Worm (Caenorhabditis elegans) whole organism, late embryonic: ENCODE results near the gene vha-2.

Experiments
- F13H6.1 ChIP-seq: sonication (generic microtip); optimal IDR thresholded peaks from 2 replicates; lab custom pipeline; 2016; ENCODE audit warnings: missing genetic modification characterization, missing compliant biosample characterization
- K09A11.1 ChIP-seq: sonication (generic microtip); optimal IDR thresholded peaks from 2 replicates; lab custom pipeline; 2017; ENCODE audit warnings: antibody characterized with exemption, mild to moderate bottlenecking, missing genetic modification characterization, missing compliant biosample characterization; ENCODE audit not compliant: insufficient read depth
- ahr-1 ChIP-seq: sonication (generic microtip); optimal IDR thresholded peaks from 2 replicates; lab custom pipeline; 2016; ENCODE audit warnings: missing genetic modification characterization, missing compliant biosample characterization
- ama-1 ChIP-seq: fragments of 150-350 bp; optimal IDR thresholded peaks from 2 replicates; lab custom pipeline; 2014
- ceh-14 ChIP-seq: sonication (generic microtip); optimal IDR thresholded peaks from 2 replicates; lab custom pipeline; 2016; ENCODE audit warnings: missing genotype, missing genetic modification characterization, missing compliant biosample characterization
- ceh-18 ChIP-seq: sonication (generic microtip); optimal IDR thresholded peaks from 2 replicates; lab custom pipeline; 2016; ENCODE audit warnings: missing genetic modification characterization, missing compliant biosample characterization
- ceh-2 ChIP-seq: sonication (generic microtip); optimal IDR thresholded peaks from 2 replicates; lab custom pipeline; 2016; ENCODE audit warnings: missing genotype, missing genetic modification characterization, missing compliant biosample characterization
- ceh-31 ChIP-seq: sonication (generic microtip); optimal IDR thresholded peaks from 2 replicates; lab custom pipeline; 2016; ENCODE audit warnings: missing genetic modification characterization, missing compliant biosample characterization
- ceh-34 ChIP-seq: sonication (generic microtip); optimal IDR thresholded peaks from 2 replicates; lab custom pipeline; 2016; ENCODE audit warnings: mild to moderate bottlenecking, missing genetic modification characterization, missing compliant biosample characterization
- ceh-48 ChIP-seq: sonication (generic microtip); optimal IDR thresholded peaks from 2 replicates; lab custom pipeline; 2016; ENCODE audit warnings: missing genetic modification characterization, inconsistent platforms, missing compliant biosample characterization
- ceh-6 ChIP-seq: fragments of 200-800 bp; sonication (Bioruptor generic); optimal IDR thresholded peaks from 2 replicates; lab custom pipeline; 2018; ENCODE audit warnings: mild to moderate bottlenecking, missing genetic modification characterization, missing compliant biosample characterization
- elt-2 ChIP-seq: sonication (generic microtip); optimal IDR thresholded peaks from 2 replicates; lab custom pipeline; 2016; ENCODE audit warnings: missing genetic modification reagents, missing genetic modification characterization, missing compliant biosample characterization
- elt-4 ChIP-seq: sonication (generic microtip); optimal IDR thresholded peaks from 2 replicates; lab custom pipeline; 2016; ENCODE audit warnings: missing genetic modification characterization, missing compliant biosample characterization
- eyg-1 ChIP-seq: sonication (generic microtip); optimal IDR thresholded peaks from 2 replicates; lab custom pipeline; 2016; ENCODE audit warnings: missing genotype, missing genetic modification characterization, missing compliant biosample characterization
- fax-1 ChIP-seq: sonication (generic microtip); optimal IDR thresholded peaks from 2 replicates; lab custom pipeline; 2016; ENCODE audit warnings: missing genotype, missing genetic modification characterization, missing compliant biosample characterization
- fkh-10 ChIP-seq: fragments of 150-350 bp; optimal IDR thresholded peaks from 2 replicates; lab custom pipeline; 2014; ENCODE audit warnings: missing biosample characterization, missing genetic modification reagents, missing genetic modification characterization
- gmeb-2 ChIP-seq: sonication (generic microtip); optimal IDR thresholded peaks from 2 replicates; lab custom pipeline; 2016; ENCODE audit warnings: missing genetic modification characterization, inconsistent platforms, missing compliant biosample characterization
- hlh-6 ChIP-seq: sonication (generic microtip); optimal IDR thresholded peaks from 2 replicates; lab custom pipeline; 2016; ENCODE audit warnings: missing genotype, missing genetic modification characterization, missing compliant biosample characterization
- mec-3 ChIP-seq: sonication (generic microtip); optimal IDR thresholded peaks from 2 replicates; lab custom pipeline; 2016; ENCODE audit warnings: borderline replicate concordance, missing genetic modification characterization, missing compliant biosample characterization
- nfya-1 ChIP-seq: sonication (generic microtip); optimal IDR thresholded peaks from 2 replicates; lab custom pipeline; 2017; ENCODE audit warnings: missing genetic modification characterization, mild to moderate bottlenecking, missing compliant biosample characterization, antibody characterized with exemption, moderate library complexity
- nhr-232 ChIP-seq: sonication (generic microtip); optimal IDR thresholded peaks from 2 replicates; lab custom pipeline; 2016; ENCODE audit warnings: missing genetic modification characterization, missing compliant biosample characterization
- odd-2 ChIP-seq: sonication (generic microtip); optimal IDR thresholded peaks from 2 replicates; lab custom pipeline; 2017; ENCODE audit warnings: antibody characterized with exemption, mild to moderate bottlenecking, missing genetic modification characterization, missing compliant biosample characterization
- pros-1 ChIP-seq: fragments of 150-350 bp; optimal IDR thresholded peaks from 2 replicates; lab custom pipeline; 2014; ENCODE audit warnings: missing biosample characterization, missing genetic modification reagents, missing genetic modification characterization
- ref-2 ChIP-seq: sonication (generic microtip); optimal IDR thresholded peaks from 2 replicates; lab custom pipeline; 2016; ENCODE audit warnings: missing genetic modification characterization, missing compliant biosample characterization
- rnt-1 ChIP-seq: sonication (generic microtip); optimal IDR thresholded peaks from 2 replicates; lab custom pipeline; 2016; ENCODE audit warnings: missing genetic modification characterization, missing compliant biosample characterization
- sox-2 ChIP-seq: fragments of 200-800 bp; sonication (Bioruptor generic); IDR thresholded peaks from 2 replicates; pipeline ENCODE4 v1.3.6; 2022; ENCODE audit warnings: missing genetic modification reagents, missing genetic modification characterization, missing compliant biosample characterization
- sox-4 ChIP-seq: sonication (generic microtip); optimal IDR thresholded peaks from 2 replicates; lab custom pipeline; 2017; ENCODE audit warnings: mild to moderate bottlenecking, missing genetic modification characterization, inconsistent platforms, missing compliant biosample characterization
- tbx-2 ChIP-seq: sonication (generic microtip); optimal IDR thresholded peaks from 2 replicates; lab custom pipeline; 2016; ENCODE audit warnings: missing genetic modification characterization, missing compliant biosample characterization
- unc-3 ChIP-seq, 2 experiments: fragments of 200-800 bp in 1 of 2; sonication (Bioruptor generic) in 1 of 2; sonication (generic microtip) in 1 of 2; conservative IDR thresholded peaks in 1 of 2; optimal IDR thresholded peaks in 1 of 2; 2 replicates each; pipeline versions ENCODE4 v1.3.6 to Lab custom; 2016 to 2022; ENCODE audit warnings: missing compliant biosample characterization in 2 of 2, missing genetic modification characterization in 2 of 2, missing genetic modification reagents in 1 of 2
- unc-42 ChIP-seq: sonication (generic microtip); optimal IDR thresholded peaks from 2 replicates; lab custom pipeline; 2016; ENCODE audit warnings: missing genotype, missing genetic modification characterization, missing compliant biosample characterization
- unc-55 ChIP-seq: sonication (generic microtip); optimal IDR thresholded peaks from 2 replicates; lab custom pipeline; 2017; ENCODE audit warnings: missing biosample characterization, missing genetic modification reagents, missing genetic modification characterization
- unc-86 ChIP-seq: sonication (generic microtip); optimal IDR thresholded peaks from 2 replicates; lab custom pipeline; 2016; ENCODE audit warnings: missing genetic modification characterization, missing compliant biosample characterization
- zip-5 ChIP-seq: sonication (generic microtip); optimal IDR thresholded peaks from 2 replicates; lab custom pipeline; 2016; ENCODE audit warnings: missing genetic modification characterization, missing compliant biosample characterization
- ztf-16 ChIP-seq: sonication (generic microtip); optimal IDR thresholded peaks from 2 replicates; lab custom pipeline; 2017; ENCODE audit warnings: missing genetic modification characterization, missing compliant biosample characterization

vha-2 gene

DNA sequence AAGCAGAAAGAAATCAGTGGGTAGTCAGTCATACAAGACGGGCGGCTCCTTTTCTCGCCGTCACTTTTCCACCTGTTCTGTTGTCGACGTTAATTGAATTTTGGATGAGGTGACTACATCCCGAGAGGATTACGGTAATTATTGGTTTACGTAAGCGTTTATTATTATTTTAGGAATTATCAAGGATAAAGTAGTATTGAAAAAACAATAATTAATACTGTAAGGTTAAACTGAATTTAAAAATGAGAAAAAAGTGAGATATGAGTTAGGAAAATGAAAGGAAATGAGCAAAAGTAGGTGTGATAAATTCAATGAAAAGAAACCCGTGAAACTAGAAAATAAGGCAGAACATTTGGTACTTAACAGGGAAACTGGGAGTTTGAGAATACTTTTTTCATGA lies 43.0 kb upstream of the vha-2 start, which contains the start of gene hlh-4:
TSS of gene hlh-4 (minus strand) at position 101 of the 400 bp plus-strand sequence.
- no peak for TF ChIP-seq elt-2
- TF ChIP-seq gmeb-2 = no peak
- no peak for TF ChIP-seq mec-3 (tag; lab: Kevin White, UChicago)
- no peak for TF ChIP-seq eyg-1 (tag; lab: Kevin White, UChicago)
- no peak for TF ChIP-seq ama-1
- no peak for TF ChIP-seq unc-55
- TF ChIP-seq pros-1 (tag; lab: Kevin White, UChicago) = no peak
- no peak for TF ChIP-seq ceh-2 (tag; lab: Kevin White, UChicago)
- TF ChIP-seq ref-2 (tag; lab: Kevin White, UChicago) = no peak
- TF ChIP-seq ceh-14 (tag; lab: Kevin White, UChicago) = no peak
- no peak for TF ChIP-seq ztf-16 (tag; lab: Kevin White, UChicago)

ce11 chrIII:9740663-9741062 lies 41.3 kb upstream of the vha-2 start:
- TF ChIP-seq nfya-1 (tag; lab: Kevin White, UChicago) = peak; percentile 80
- TF ChIP-seq sox-4 (tag; lab: Kevin White, UChicago) = no peak

DNA sequence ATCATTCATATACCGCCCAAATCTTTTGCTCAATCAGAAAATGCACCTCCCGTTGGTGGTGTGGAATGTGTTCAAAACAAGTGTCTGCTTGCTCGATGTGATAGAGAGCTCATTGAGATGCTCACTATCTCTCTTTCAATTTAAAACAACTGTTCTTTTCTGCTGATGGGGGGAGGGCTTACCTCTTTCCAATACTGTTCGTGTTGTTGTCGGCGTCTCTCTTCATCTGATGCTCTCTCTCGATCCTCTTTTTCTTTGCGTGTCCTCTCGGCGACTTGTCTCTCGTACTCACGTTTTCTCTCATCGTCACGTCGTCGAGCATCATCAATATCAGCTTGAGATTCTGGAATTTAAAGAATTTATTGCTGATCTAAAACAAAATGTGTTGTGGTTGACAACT lies 40.0 kb upstream of the vha-2 start:
- TF ChIP-seq tbx-2 = peak; percentile 2
- no peak for TF ChIP-seq zip-5 (tag; lab: Kevin White, UChicago)
- TF ChIP-seq ref-2 (tag; lab: Kevin White, UChicago) = peak; percentile 33
- TF ChIP-seq nfya-1 (tag; lab: Kevin White, UChicago) = peak; percentile 0
- TF ChIP-seq unc-55 = peak; percentile 57

DNA sequence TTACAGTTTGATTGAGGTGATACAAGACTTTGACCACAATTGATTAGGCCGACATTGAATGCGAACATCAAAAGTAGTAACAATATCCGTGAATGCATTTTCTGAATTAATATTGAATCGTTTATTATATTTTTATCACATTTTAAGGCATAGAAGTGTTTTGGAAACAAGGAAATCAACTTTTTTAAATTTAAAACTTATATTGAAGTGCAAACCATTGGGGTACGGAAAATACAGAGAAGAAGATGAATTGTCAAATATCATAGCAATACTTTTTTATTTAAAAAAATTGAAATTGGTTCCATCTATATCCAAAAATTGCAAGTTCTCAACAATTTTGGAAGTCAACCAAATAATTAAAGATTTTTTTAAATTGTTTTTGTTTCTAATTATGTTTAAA lies 38.7 kb upstream of the vha-2 start, which contains the start of gene T05G5.1:
TSS of gene T05G5.1 (minus strand) at position 101 of the 400 bp plus-strand sequence.
- TF ChIP-seq tbx-2 = no peak
- no peak for TF ChIP-seq unc-42
- TF ChIP-seq ceh-6 = no peak
- TF ChIP-seq unc-86 (tag; lab: Kevin White, UChicago) = no peak
- no peak for TF ChIP-seq ceh-48 (tag; lab: Kevin White, UChicago)
- TF ChIP-seq fax-1 (tag; lab: Kevin White, UChicago) = no peak
- TF ChIP-seq nfya-1 (tag; lab: Kevin White, UChicago) = no peak
- TF ChIP-seq ceh-31 (tag; lab: Kevin White, UChicago) = no peak
- TF ChIP-seq unc-55 = no peak
- TF ChIP-seq nhr-232 (tag; lab: Kevin White, UChicago) = no peak
- TF ChIP-seq odd-2 (tag; lab: Kevin White, UChicago) = no peak
- TF ChIP-seq unc-3 (GFP tag; conservative IDR thresholded peaks at IDR 0.05; lab: Robert Waterston, UW) = no peak
- no peak for TF ChIP-seq unc-3 (tag; optimal IDR thresholded peaks at IDR 0.05; lab: Kevin White, UChicago)
- TF ChIP-seq K09A11.1 (tag; lab: Kevin White, UChicago) = no peak
- TF ChIP-seq elt-4 (tag; lab: Kevin White, UChicago) = no peak
- TF ChIP-seq ahr-1 (tag; lab: Kevin White, UChicago) = no peak

DNA sequence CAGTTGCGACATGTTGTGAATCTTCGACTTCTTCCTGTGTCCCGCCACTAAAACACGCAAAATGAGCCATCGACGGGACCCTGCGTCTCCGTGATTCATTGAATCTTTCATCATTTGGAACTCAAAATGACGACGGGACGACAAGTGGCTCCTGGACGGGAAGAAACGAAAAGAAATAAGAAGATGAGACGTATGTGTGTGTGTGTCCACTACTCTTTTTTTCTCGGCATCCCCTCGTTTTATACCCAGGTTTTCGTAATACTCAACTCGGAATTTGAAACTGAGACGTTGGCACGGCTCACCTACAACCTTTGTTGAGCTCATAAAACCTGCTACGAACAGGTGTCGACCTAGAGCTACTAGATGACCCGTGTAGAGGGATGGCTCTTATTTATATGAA lies 37.4 kb upstream of the vha-2 start:
- TF ChIP-seq hlh-6 = no peak
- peak; percentile 14 for TF ChIP-seq unc-55
- peak; percentile 3 for TF ChIP-seq ceh-18 (tag; lab: Kevin White, UChicago)
- TF ChIP-seq, all 69 proteins: peak for 2

ce11 chrIII:9745333-9745897 lies 36.5 kb upstream of the vha-2 start:
- TF ChIP-seq rnt-1 (tag; lab: Kevin White, UChicago) (peak; percentile 5), fkh-10 (GFP tag; lab: Kevin White, UChicago) (no peak), nfya-1 (tag; lab: Kevin White, UChicago) (peak; percentile 11), fax-1 (tag; lab: Kevin White, UChicago) (no peak), ceh-34 (tag; lab: Kevin White, UChicago) (peak; percentile 4), F13H6.1 (tag; lab: Kevin White, UChicago) (no peak), ref-2 (tag; lab: Kevin White, UChicago) (peak; percentile 22), unc-55 (no peak), sox-2 (no peak)
